Worm (Caenorhabditis elegans): ENCODE measurements around the gene F11A5.16.

- TF ChIP-seq fos-1 (tag; optimal IDR thresholded peaks at IDR 0.05) (no peak), aly-2 (tag; optimal IDR thresholded peaks at IDR 0.05) (no peak), lin-39 (tag; optimal IDR thresholded peaks at IDR 0.05) (no peak), nhr-28 (tag; optimal IDR thresholded peaks at IDR 0.05) (no peak), pqm-1 (tag; optimal IDR thresholded peaks at IDR 0.05) (no peak), nhr-25 (tag; optimal IDR thresholded peaks at IDR 0.05) (no peak), elt-3 (tag; optimal IDR thresholded peaks at IDR 0.05) (no peak)
Measured at ce11 chrV:16165936-16166335, 44.8 kb upstream of the F11A5.16 start, which contains the start of gene str-108.

Data from whole organism, L3 larva.